Worm (Caenorhabditis elegans) whole organism, L4 larva: ENCODE results near the gene srd-21.
A peak's percentile ranks its signal among the peaks of the same experiment; 100 is the strongest.

Experiments
- D1046.2 ChIP-seq: fragments of 200-800 bp; sonication (Bioruptor generic); IDR thresholded peaks from 2 replicates; pipeline ENCODE4 v1.3.6; 2022; ENCODE audit warnings: missing genetic modification characterization, missing compliant biosample characterization
- F26F4.8 ChIP-seq: fragments of 200-800 bp; sonication (Bioruptor generic); conservative IDR thresholded peaks from 2 replicates; pipeline ENCODE4 v1.3.6; 2022; ENCODE audit warnings: missing genetic modification characterization, missing compliant biosample characterization
- Y105C5A.15 ChIP-seq: fragments of 200-800 bp; sonication (Bioruptor generic); IDR thresholded peaks from 2 replicates; pipeline ENCODE4 v1.3.6; 2022; ENCODE audit warnings: missing genetic modification characterization, missing compliant biosample characterization
- Y48G9A.11 ChIP-seq: fragments of 200-800 bp; sonication (Bioruptor generic); IDR thresholded peaks from 2 replicates; pipeline ENCODE4 v1.3.6; 2022; ENCODE audit warnings: missing genetic modification reagents, missing genetic modification characterization, missing compliant biosample characterization
- aly-2 ChIP-seq: sonication (generic microtip); optimal IDR thresholded peaks from 2 replicates; lab custom pipeline; 2018; ENCODE audit warnings: missing biosample characterization, missing genetic modification characterization
- ama-1 ChIP-seq: fragments of 150-350 bp; optimal IDR thresholded peaks from 2 replicates; lab custom pipeline; 2014; ENCODE audit warnings: inconsistent platforms, mixed read lengths
- arid-1 ChIP-seq: fragments of 200-800 bp; sonication (Bioruptor generic); conservative IDR thresholded peaks from 2 replicates; pipeline ENCODE4 v1.3.6; 2022; ENCODE audit warnings: missing genetic modification reagents, missing genetic modification characterization, missing compliant biosample characterization
- attf-4 ChIP-seq: sonication (generic microtip); optimal IDR thresholded peaks from 3 replicates; lab custom pipeline; 2017; ENCODE audit warnings: missing biosample characterization, missing genetic modification characterization
- ceh-28 ChIP-seq: fragments of 150-350 bp; optimal IDR thresholded peaks from 2 replicates; lab custom pipeline; 2014; ENCODE audit warnings: missing biosample characterization, missing genetic modification reagents, missing genetic modification characterization
- ceh-32 ChIP-seq: sonication (generic microtip); optimal IDR thresholded peaks from 2 replicates; lab custom pipeline; 2016; ENCODE audit warnings: mild to moderate bottlenecking, missing genetic modification characterization, missing compliant biosample characterization; ENCODE audit not compliant: poor library complexity
- ceh-62 ChIP-seq: sonication (generic microtip); optimal IDR thresholded peaks from 2 replicates; lab custom pipeline; 2017; ENCODE audit warnings: missing biosample characterization, missing genetic modification characterization
- ces-1 ChIP-seq: fragments of 150-350 bp; sonication (generic microtip); optimal IDR thresholded peaks from 4 replicates; lab custom pipeline; 2014; ENCODE audit warnings: missing biosample characterization, missing genetic modification reagents, missing genetic modification characterization
- daf-12 ChIP-seq: fragments of 150-350 bp; optimal IDR thresholded peaks from 2 replicates; lab custom pipeline; 2014; ENCODE audit warnings: missing biosample characterization, missing genetic modification reagents, missing genetic modification characterization
- daf-16 ChIP-seq, 3 experiments: sonication (generic microtip); optimal IDR thresholded peaks; 2 replicates each; lab custom pipeline; 2016 to 2017; ENCODE audit warnings: missing genetic modification characterization in 3 of 3, missing genetic modification reagents in 3 of 3, mild to moderate bottlenecking in 2 of 3, missing compliant biosample characterization in 2 of 3, missing biosample characterization in 1 of 3, moderate library complexity in 1 of 3
- daf-8 ChIP-seq: fragments of 200-800 bp; sonication (Bioruptor generic); IDR thresholded peaks from 2 replicates; pipeline ENCODE4 v1.3.6; 2022; ENCODE audit warnings: missing genetic modification characterization, missing compliant biosample characterization
- dmd-6 ChIP-seq: fragments of 200-800 bp; sonication (Bioruptor generic); IDR thresholded peaks from 2 replicates; pipeline ENCODE4 v1.3.6; 2022; ENCODE audit warnings: missing genetic modification reagents, missing genetic modification characterization, missing compliant biosample characterization
- dmd-8 ChIP-seq: fragments of 200-800 bp; sonication (Bioruptor generic); IDR thresholded peaks from 2 replicates; pipeline ENCODE4 v1.3.6; 2022; ENCODE audit warnings: missing genetic modification characterization, missing compliant biosample characterization
- duxl-1 ChIP-seq: sonication (generic microtip); optimal IDR thresholded peaks from 2 replicates; lab custom pipeline; 2016; ENCODE audit warnings: mild to moderate bottlenecking, missing genetic modification characterization, moderate library complexity, missing compliant biosample characterization; ENCODE audit not compliant: poor library complexity
- egl-43 ChIP-seq: fragments of 200-800 bp; sonication (Bioruptor generic); IDR thresholded peaks from 2 replicates; pipeline ENCODE4 v1.3.6; 2022; ENCODE audit warnings: missing genetic modification reagents, missing genetic modification characterization, missing compliant biosample characterization
- hlh-11 ChIP-seq: fragments of 200-800 bp; sonication (Bioruptor generic); optimal IDR thresholded peaks from 2 replicates; lab custom pipeline; 2018; ENCODE audit warnings: mild to moderate bottlenecking, missing genetic modification characterization, missing compliant biosample characterization
- hlh-30 ChIP-seq: sonication (generic microtip); optimal IDR thresholded peaks from 2 replicates; lab custom pipeline; 2017; ENCODE audit warnings: antibody characterized with exemption, mild to moderate bottlenecking, missing genetic modification characterization, missing compliant biosample characterization; ENCODE audit not compliant: insufficient read depth
- lim-7 ChIP-seq: fragments of 200-800 bp; sonication (Bioruptor generic); IDR thresholded peaks from 2 replicates; pipeline ENCODE4 v1.3.6; 2022; ENCODE audit warnings: missing genetic modification characterization, missing compliant biosample characterization
- lsy-2 ChIP-seq, 2 experiments: fragments of 150-350 bp in 1 of 2; sonication (generic microtip) in 1 of 2; optimal IDR thresholded peaks; 2 replicates each; lab custom pipeline; 2014 to 2017; ENCODE audit warnings: missing biosample characterization in 2 of 2, missing genetic modification characterization in 2 of 2
- madf-5 ChIP-seq, 2 experiments: fragments of 200-800 bp; sonication (Bioruptor generic); IDR thresholded peaks; 2 replicates each; pipeline ENCODE4 v1.3.6; 2022; ENCODE audit warnings: missing compliant biosample characterization in 2 of 2, missing genetic modification characterization in 2 of 2
- madf-9 ChIP-seq: fragments of 200-800 bp; sonication (Bioruptor generic); conservative IDR thresholded peaks from 2 replicates; pipeline ENCODE4 v1.3.6; 2022; ENCODE audit warnings: missing genetic modification reagents, missing genetic modification characterization, missing compliant biosample characterization
- mxl-2 ChIP-seq: fragments of 200-800 bp; sonication (Bioruptor generic); conservative IDR thresholded peaks from 2 replicates; pipeline ENCODE4 v1.3.6; 2022; ENCODE audit warnings: missing genetic modification reagents, missing genetic modification characterization, missing compliant biosample characterization
- nhr-25 ChIP-seq: sonication (generic microtip); optimal IDR thresholded peaks from 2 replicates; lab custom pipeline; 2017; ENCODE audit warnings: missing genetic modification characterization, mild to moderate bottlenecking, missing compliant biosample characterization, antibody characterized with exemption, moderate library complexity, borderline replicate concordance; ENCODE audit not compliant: insufficient read depth
- nhr-42 ChIP-seq: fragments of 200-800 bp; sonication (Bioruptor generic); IDR thresholded peaks from 2 replicates; pipeline ENCODE4 v1.3.6; 2022; ENCODE audit warnings: missing genetic modification characterization, missing compliant biosample characterization
- set-16 ChIP-seq: fragments of 200-800 bp; sonication (Bioruptor generic); IDR thresholded peaks from 2 replicates; pipeline ENCODE4 v1.3.6; 2022; ENCODE audit warnings: missing genetic modification reagents, missing genetic modification characterization, missing compliant biosample characterization
- spr-1 ChIP-seq: sonication (generic microtip); optimal IDR thresholded peaks from 2 replicates; lab custom pipeline; 2016; ENCODE audit warnings: mild to moderate bottlenecking, missing genetic modification characterization, missing compliant biosample characterization
- unc-39 ChIP-seq: sonication (generic microtip); optimal IDR thresholded peaks from 2 replicates; lab custom pipeline; 2017; ENCODE audit warnings: missing biosample characterization, missing genetic modification characterization
- unc-62 ChIP-seq, 3 experiments: fragments of 150-350 bp in 1 of 3; sonication (generic microtip); optimal IDR thresholded peaks in 2 of 3; peaks in 1 of 3; 1 replicate in 1 of 3; 2 replicates in 2 of 3; lab custom pipeline; 2014 to 2017; ENCODE audit warnings: missing biosample characterization in 3 of 3, missing genetic modification characterization in 3 of 3, missing genetic modification reagents in 3 of 3, missing genotype in 1 of 3
- vab-7 ChIP-seq: fragments of 200-800 bp; sonication (Bioruptor generic); IDR thresholded peaks from 2 replicates; pipeline ENCODE4 v1.3.6; 2022; ENCODE audit warnings: missing genetic modification reagents, missing genetic modification characterization, missing compliant biosample characterization
- zag-1 ChIP-seq: fragments of 150-350 bp; optimal IDR thresholded peaks from 2 replicates; lab custom pipeline; 2014; ENCODE audit warnings: missing biosample characterization, missing genetic modification characterization
- zip-11 ChIP-seq: fragments of 200-800 bp; sonication (Bioruptor generic); IDR thresholded peaks from 2 replicates; pipeline ENCODE4 v1.3.6; 2022; ENCODE audit warnings: missing genetic modification characterization, missing compliant biosample characterization
- ztf-7 ChIP-seq: fragments of 150-350 bp; optimal IDR thresholded peaks from 2 replicates; lab custom pipeline; 2014; ENCODE audit warnings: missing biosample characterization, missing genetic modification characterization

Gene srd-21

ce11 chrV:16643558-16643957 lies 13.9 kb downstream of the srd-21 start, which contains the start of gene srw-77:
Gene srw-77, minus strand, starts transcription at chrV:16643658.
- no peak for TF ChIP-seq nhr-25 (tag; lab: Kevin White, UChicago)
- TF ChIP-seq mxl-2 (GFP tag; lab: Robert Waterston, UW) = no peak
- no peak for TF ChIP-seq ceh-32 (tag; lab: Kevin White, UChicago)

DNA sequence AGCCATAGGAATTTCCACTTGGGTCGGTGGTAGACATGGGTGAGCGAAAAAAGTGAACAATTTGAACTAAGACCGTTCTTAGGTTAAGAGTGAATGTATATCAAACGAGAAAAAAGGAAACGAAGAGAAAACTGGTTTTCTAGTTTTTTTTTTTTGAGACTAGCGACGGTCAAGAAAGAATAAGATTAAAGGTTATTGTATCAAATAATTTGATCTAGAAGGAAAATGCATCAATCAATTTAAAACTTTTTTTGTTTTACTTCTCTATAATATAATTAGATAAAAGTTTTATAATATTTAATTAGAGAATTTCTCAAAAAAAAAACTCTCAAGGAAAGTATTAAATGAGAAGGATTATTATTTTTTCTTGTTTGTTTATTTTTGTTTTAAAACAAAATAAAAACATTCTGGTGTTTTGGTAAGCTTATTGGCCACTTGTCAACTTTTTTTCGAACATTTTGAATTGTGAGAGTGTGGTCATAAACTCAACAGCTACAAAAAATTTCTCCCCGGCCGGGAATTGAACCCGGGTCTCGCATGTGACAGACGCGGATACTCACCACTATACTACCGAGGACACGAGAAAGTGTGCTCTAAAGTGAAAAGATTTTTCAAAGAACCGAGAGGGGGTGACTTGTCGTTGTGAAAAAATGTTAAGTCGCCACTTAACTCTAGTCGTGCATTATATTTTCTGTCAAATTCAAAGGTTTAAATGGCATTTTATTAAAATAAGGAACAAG lies 15.7 kb downstream of the srd-21 start, which contains the start of gene W06G6.17:
Gene W06G6.17, minus strand, starts transcription at position 51 of the 740 bp plus-strand sequence.
- TF ChIP-seq lsy-2 (tag; optimal IDR thresholded peaks at IDR 0.05; lab: Kevin White, UChicago) (no peak), daf-16 (GFP tag; optimal IDR thresholded peaks at IDR 0.05; lab: Kevin White, UChicago) (peak in 1 of 2 experiments; percentile 44), daf-16 (tag; optimal IDR thresholded peaks at IDR 0.05; lab: Kevin White, UChicago) (peak; percentile 44), zag-1 (no peak), vab-7 (GFP tag; lab: Robert Waterston, UW) (no peak), egl-43 (GFP tag; lab: Robert Waterston, UW) (peak; percentile 49; the same call in 1 of the 2 replicates), Y48G9A.11 (GFP tag; lab: Robert Waterston, UW) (0 out of 2 replicates have a peak, but pooled peaks have one; percentile 23), unc-39 (tag; lab: Kevin White, UChicago) (no peak), hlh-30 (tag; lab: Kevin White, UChicago) (peak; percentile 74), duxl-1 (tag; lab: Kevin White, UChicago) (peak; percentile 53), F26F4.8 (0 out of 2 replicates have a peak, but pooled peaks have one; percentile 38), dmd-8 (0 out of 2 replicates have a peak, but pooled peaks have one; percentile 30), lim-7 (GFP tag; lab: Robert Waterston, UW) (0 out of 2 replicates have a peak, but pooled peaks have one; percentile 22), aly-2 (tag; lab: Kevin White, UChicago) (no peak), zip-11 (GFP tag; lab: Robert Waterston, UW) (no peak), madf-5 (GFP tag; IDR thresholded peaks at IDR 0.05; lab: Robert Waterston, UW) (0 out of 4 replicates have a peak, but pooled peaks of 1 of the 2 experiments have one; percentile 49), dmd-6 (GFP tag; lab: Robert Waterston, UW) (peak; percentile 28; the same call in 1 of the 2 replicates)

ce11 chrV:16646372-16646771 lies 16.7 kb downstream of the srd-21 start, which contains the start of gene W06G6.9:
Gene W06G6.9, minus strand, starts transcription at chrV:16646472.
- TF ChIP-seq arid-1 (GFP tag; lab: Robert Waterston, UW) (no peak), attf-4 (tag; lab: Kevin White, UChicago) (no peak), spr-1 (tag; lab: Kevin White, UChicago) (no peak), zip-11 (GFP tag; lab: Robert Waterston, UW) (no peak), lim-7 (GFP tag; lab: Robert Waterston, UW) (no peak), ceh-62 (no peak), hlh-11 (tag; lab: Kevin White, UChicago) (no peak), set-16 (GFP tag; lab: Robert Waterston, UW) (no peak), ama-1 (no peak), ces-1 (GFP tag; lab: Kevin White, UChicago) (no peak), dmd-6 (GFP tag; lab: Robert Waterston, UW) (no peak), madf-9 (GFP tag; lab: Robert Waterston, UW) (no peak), ceh-32 (tag; lab: Kevin White, UChicago) (no peak)

ce11 chrV:16647093-16647492 lies 17.4 kb downstream of the srd-21 start, which contains the start of gene W06G6.10:
Gene W06G6.10, minus strand, starts transcription at chrV:16647193.
- no peak for TF ChIP-seq daf-8 (GFP tag; lab: Robert Waterston, UW)
- TF ChIP-seq madf-5 (GFP tag; IDR thresholded peaks at IDR 0.05; lab: Robert Waterston, UW) = no peak
- TF ChIP-seq hlh-11 (tag; lab: Kevin White, UChicago) = no peak
- TF ChIP-seq D1046.2 = no peak
- no peak for TF ChIP-seq nhr-42
- no peak for TF ChIP-seq unc-62 (GFP tag; optimal IDR thresholded peaks at IDR 0.05 in 1 of 2; lab: Kevin White, UChicago)
- no peak for TF ChIP-seq unc-62 (tag; optimal IDR thresholded peaks at IDR 0.05; lab: Kevin White, UChicago)
- no peak for TF ChIP-seq Y105C5A.15 (GFP tag; lab: Robert Waterston, UW)
- TF ChIP-seq ceh-28 (tag; lab: Kevin White, UChicago) = no peak
- TF ChIP-seq ztf-7 (tag; lab: Kevin White, UChicago) = no peak
- no peak for TF ChIP-seq dmd-8
- TF ChIP-seq daf-12 (tag; lab: Kevin White, UChicago) = no peak
